Worm (Caenorhabditis elegans) whole organism, L2 larva: Measurements from ENCODE around the gene R05D8.11.

Experiments
- C34F6.9 ChIP-seq: fragments of 150-350 bp; optimal IDR thresholded peaks from 2 replicates; lab custom pipeline; 2014; ENCODE audit warnings: missing biosample characterization, missing genetic modification characterization
- F13H6.1 ChIP-seq: sonication (generic microtip); optimal IDR thresholded peaks from 2 replicates; lab custom pipeline; 2016; ENCODE audit warnings: missing genetic modification characterization, missing compliant biosample characterization
- R02D3.7 ChIP-seq: fragments of 150-350 bp; optimal IDR thresholded peaks from 2 replicates; lab custom pipeline; 2014; ENCODE audit warnings: missing biosample characterization, missing genetic modification characterization
- Y55F3AM.14 ChIP-seq: fragments of 200-800 bp; sonication (Bioruptor generic); optimal IDR thresholded peaks from 2 replicates; lab custom pipeline; 2018; ENCODE audit warnings: mild to moderate bottlenecking, missing genetic modification characterization, missing compliant biosample characterization
- ZK546.5 ChIP-seq: sonication (generic microtip); optimal IDR thresholded peaks from 2 replicates; lab custom pipeline; 2017; ENCODE audit warnings: missing biosample characterization, missing genetic modification characterization
- alr-1 ChIP-seq: fragments of 150-350 bp; optimal IDR thresholded peaks from 2 replicates; lab custom pipeline; 2014; ENCODE audit warnings: missing biosample characterization, missing genetic modification characterization
- aly-2 ChIP-seq: fragments of 150-350 bp; optimal IDR thresholded peaks from 2 replicates; lab custom pipeline; 2014; ENCODE audit warnings: missing biosample characterization, missing genetic modification characterization
- ama-1 ChIP-seq: fragments of 150-350 bp; optimal IDR thresholded peaks from 2 replicates; lab custom pipeline; 2018; ENCODE audit warnings: inconsistent platforms
- blmp-1 ChIP-seq: sonication (generic microtip); optimal IDR thresholded peaks from 2 replicates; lab custom pipeline; 2017; ENCODE audit warnings: missing genetic modification characterization, mild to moderate bottlenecking, missing compliant biosample characterization, antibody characterized with exemption, moderate library complexity; ENCODE audit not compliant: insufficient read depth
- ceh-16 ChIP-seq: fragments of 150-350 bp; optimal IDR thresholded peaks from 2 replicates; lab custom pipeline; 2014; ENCODE audit warnings: missing biosample characterization, missing genetic modification characterization
- crh-2 ChIP-seq: sonication (generic microtip); optimal IDR thresholded peaks from 2 replicates; lab custom pipeline; 2017; ENCODE audit warnings: missing biosample characterization, missing genetic modification characterization
- dmd-4 ChIP-seq: sonication (generic microtip); optimal IDR thresholded peaks from 2 replicates; lab custom pipeline; 2017; ENCODE audit warnings: missing biosample characterization, missing genetic modification characterization
- egl-27 ChIP-seq: sonication (generic microtip); optimal IDR thresholded peaks from 3 replicates; lab custom pipeline; 2017; ENCODE audit warnings: missing biosample characterization, missing genetic modification reagents, missing genetic modification characterization
- elt-1 ChIP-seq: fragments of 150-350 bp; optimal IDR thresholded peaks from 2 replicates; lab custom pipeline; 2014; ENCODE audit warnings: missing biosample characterization, missing genetic modification characterization
- elt-3 ChIP-seq: sonication (generic microtip); optimal IDR thresholded peaks from 2 replicates; lab custom pipeline; 2017; ENCODE audit warnings: missing biosample characterization, missing genetic modification characterization
- fos-1 ChIP-seq: fragments of 150-350 bp; optimal IDR thresholded peaks from 2 replicates; lab custom pipeline; 2014; ENCODE audit warnings: missing biosample characterization, missing genetic modification characterization
- gmeb-1 ChIP-seq: fragments of 150-350 bp; optimal IDR thresholded peaks from 2 replicates; lab custom pipeline; 2014; ENCODE audit warnings: missing biosample characterization, missing genetic modification characterization
- lin-11 ChIP-seq: fragments of 150-350 bp; sonication (generic microtip); optimal IDR thresholded peaks from 2 replicates; lab custom pipeline; 2014; ENCODE audit warnings: missing biosample characterization, missing genetic modification characterization, inconsistent platforms, mixed read lengths
- lin-13 ChIP-seq: fragments of 150-350 bp; optimal IDR thresholded peaks from 2 replicates; lab custom pipeline; 2014; ENCODE audit warnings: missing biosample characterization, missing genetic modification reagents, missing genetic modification characterization
- lin-39 ChIP-seq: fragments of 150-350 bp; optimal IDR thresholded peaks from 2 replicates; lab custom pipeline; 2014; ENCODE audit warnings: missing biosample characterization, missing genetic modification reagents, missing genetic modification characterization
- lsy-2 ChIP-seq, 2 experiments: fragments of 150-350 bp in 1 of 2; sonication (generic microtip) in 1 of 2; optimal IDR thresholded peaks; 2 replicates each; lab custom pipeline; 2014 to 2017; ENCODE audit warnings: missing biosample characterization in 2 of 2, missing genetic modification characterization in 2 of 2
- mab-5 ChIP-seq: fragments of 150-350 bp; optimal IDR thresholded peaks from 2 replicates; lab custom pipeline; 2014; ENCODE audit warnings: missing biosample characterization, missing genetic modification characterization
- mbf-1 ChIP-seq: sonication (generic microtip); optimal IDR thresholded peaks from 2 replicates; lab custom pipeline; 2017; ENCODE audit warnings: missing biosample characterization, missing genetic modification characterization
- mdl-1 ChIP-seq, 2 experiments: fragments of 150-350 bp in 1 of 2; sonication (generic microtip) in 1 of 2; optimal IDR thresholded peaks; 2 replicates each; lab custom pipeline; 2017; ENCODE audit warnings: missing biosample characterization in 2 of 2, missing genetic modification characterization in 2 of 2
- nhr-10 ChIP-seq: sonication (generic microtip); optimal IDR thresholded peaks from 2 replicates; lab custom pipeline; 2017; ENCODE audit warnings: missing biosample characterization, missing genetic modification characterization
- nhr-11 ChIP-seq: fragments of 150-350 bp; optimal IDR thresholded peaks from 2 replicates; lab custom pipeline; 2014; ENCODE audit warnings: missing biosample characterization, missing genetic modification characterization
- nhr-12 ChIP-seq: fragments of 150-350 bp; optimal IDR thresholded peaks from 2 replicates; lab custom pipeline; 2014; ENCODE audit warnings: missing biosample characterization, missing genetic modification characterization
- nhr-129 ChIP-seq: fragments of 150-350 bp; optimal IDR thresholded peaks from 2 replicates; lab custom pipeline; 2014; ENCODE audit warnings: missing biosample characterization, missing genetic modification characterization
- nhr-237 ChIP-seq: fragments of 150-350 bp; optimal IDR thresholded peaks from 2 replicates; lab custom pipeline; 2014; ENCODE audit warnings: missing biosample characterization, missing genetic modification characterization
- peb-1 ChIP-seq: fragments of 150-350 bp; optimal IDR thresholded peaks from 2 replicates; lab custom pipeline; 2014; ENCODE audit warnings: missing biosample characterization, missing genetic modification characterization
- sem-4 ChIP-seq: fragments of 150-350 bp; optimal IDR thresholded peaks from 2 replicates; lab custom pipeline; 2014; ENCODE audit warnings: missing biosample characterization, missing genetic modification reagents, missing genetic modification characterization
- sma-3 ChIP-seq: sonication (generic microtip); optimal IDR thresholded peaks from 2 replicates; lab custom pipeline; 2016; ENCODE audit warnings: missing genetic modification reagents, missing genetic modification characterization, missing compliant biosample characterization
- sma-9 ChIP-seq, 2 experiments: fragments of 150-350 bp in 1 of 2; sonication (generic microtip) in 1 of 2; optimal IDR thresholded peaks; 2 replicates each; lab custom pipeline; 2014 to 2016; ENCODE audit warnings: missing genetic modification characterization in 2 of 2, mild to moderate bottlenecking in 1 of 2, missing biosample characterization in 1 of 2, missing compliant biosample characterization in 1 of 2, missing genetic modification reagents in 1 of 2, moderate library complexity in 1 of 2
- snpc-4 ChIP-seq: fragments of 150-350 bp; optimal IDR thresholded peaks from 2 replicates; lab custom pipeline; 2014; ENCODE audit warnings: missing biosample characterization, missing genetic modification characterization
- unc-39 ChIP-seq: fragments of 150-350 bp; optimal IDR thresholded peaks from 2 replicates; lab custom pipeline; 2014; ENCODE audit warnings: missing biosample characterization, missing genetic modification characterization
- unc-55 ChIP-seq: fragments of 150-350 bp; sonication (generic microtip); optimal IDR thresholded peaks from 3 replicates; lab custom pipeline; 2014; ENCODE audit warnings: missing biosample characterization, missing genetic modification reagents, missing genetic modification characterization
- zag-1 ChIP-seq: fragments of 150-350 bp; optimal IDR thresholded peaks from 2 replicates; lab custom pipeline; 2014; ENCODE audit warnings: missing biosample characterization, missing genetic modification characterization
- ztf-1 ChIP-seq: fragments of 200-800 bp; sonication (Bioruptor generic); conservative IDR thresholded peaks from 2 replicates; pipeline ENCODE4 v1.3.6; 2022; ENCODE audit warnings: missing genetic modification characterization, missing compliant biosample characterization
- ztf-11 ChIP-seq: sonication (generic microtip); optimal IDR thresholded peaks from 2 replicates; lab custom pipeline; 2017; ENCODE audit warnings: missing biosample characterization, missing genetic modification characterization
- ztf-4 ChIP-seq: fragments of 150-350 bp; optimal IDR thresholded peaks from 2 replicates; lab custom pipeline; 2014; ENCODE audit warnings: missing biosample characterization, missing genetic modification characterization

The R05D8.11 gene

ce11 chrV:2815956-2816355, 35.3 kb upstream of the R05D8.11 start, which contains the start of gene F54E2.5:
Gene F54E2.5 (minus strand): TSS chrV:2816056.
- TF ChIP-seq alr-1 (tag; lab: Kevin White, UChicago) (no peak), mab-5 (tag; lab: Kevin White, UChicago) (no peak), mbf-1 (tag; lab: Kevin White, UChicago) (no peak), elt-3 (tag; lab: Kevin White, UChicago) (no peak), unc-39 (tag; lab: Kevin White, UChicago) (no peak), gmeb-1 (tag; lab: Kevin White, UChicago) (no peak), elt-1 (tag; lab: Kevin White, UChicago) (no peak), Y55F3AM.14 (GFP tag; lab: Kevin White, UChicago) (no peak), nhr-11 (tag; lab: Kevin White, UChicago) (no peak), fos-1 (tag; lab: Kevin White, UChicago) (no peak)

DNA sequence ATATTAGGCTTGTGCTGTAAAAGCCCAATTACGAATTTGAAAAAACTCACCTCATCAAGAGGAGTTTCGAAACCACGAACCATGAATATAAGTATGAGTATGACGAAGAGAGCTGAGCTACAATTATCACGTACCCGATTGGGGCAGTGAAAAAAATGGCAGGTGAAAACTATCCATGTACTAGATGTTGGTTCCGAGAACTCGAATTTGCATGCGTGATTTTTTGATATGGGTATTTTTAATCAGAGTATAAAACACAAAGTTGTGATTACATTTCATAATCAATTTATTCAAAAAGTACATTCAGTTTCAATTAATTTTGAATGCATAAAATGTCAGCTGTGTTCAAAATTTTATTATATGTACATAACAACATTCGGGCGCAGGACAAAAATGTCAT, 33.2 kb upstream of the R05D8.11 start, which contains the start of gene F54E2.9:
TSS of gene F54E2.9 (minus strand) at position 132 of the 400 bp plus-strand sequence.
- TF ChIP-seq C34F6.9 (tag; lab: Kevin White, UChicago), result no peak
- no peak for TF ChIP-seq nhr-12
- TF ChIP-seq ZK546.5, result no peak
- no peak for TF ChIP-seq ama-1 (lab: Kevin White, UChicago)
- TF ChIP-seq nhr-237, result no peak
- no peak for TF ChIP-seq ztf-4 (tag; lab: Kevin White, UChicago)
- TF ChIP-seq lin-11 (tag; lab: Kevin White, UChicago), result no peak
- TF ChIP-seq blmp-1 (tag; lab: Kevin White, UChicago), result no peak
- no peak for TF ChIP-seq zag-1 (tag; lab: Kevin White, UChicago)
- no peak for TF ChIP-seq alr-1 (tag; lab: Kevin White, UChicago)
- no peak for TF ChIP-seq nhr-10 (tag; lab: Kevin White, UChicago)
- no peak for TF ChIP-seq egl-27 (tag; lab: Kevin White, UChicago)
- TF ChIP-seq unc-55 (GFP tag; lab: Kevin White, UChicago), result no peak
- no peak for TF ChIP-seq lin-13 (GFP tag; lab: Kevin White, UChicago)
- TF ChIP-seq sma-3 (GFP tag; lab: Kevin White, UChicago), result no peak
- TF ChIP-seq crh-2 (tag; lab: Kevin White, UChicago), result no peak
- no peak for TF ChIP-seq dmd-4
- no peak for TF ChIP-seq ztf-1 (GFP tag; lab: Robert Waterston, UW)
- no peak for TF ChIP-seq R02D3.7 (tag; lab: Kevin White, UChicago)
- no peak for TF ChIP-seq elt-1 (tag; lab: Kevin White, UChicago)

- TF ChIP-seq gmeb-1 (tag; lab: Kevin White, UChicago) (peak; percentile 29), crh-2 (tag; lab: Kevin White, UChicago) (peak; percentile 20), fos-1 (tag; lab: Kevin White, UChicago) (peak; percentile 100), unc-55 (GFP tag; lab: Kevin White, UChicago) (no peak), ceh-16 (tag; lab: Kevin White, UChicago) (no peak)
Measured at ce11 chrV:2810164-2810563, 29.5 kb upstream of the R05D8.11 start, which contains the start of gene F54E2.1. Gene F54E2.1 (plus strand): TSS chrV:2810398.

- TF ChIP-seq mdl-1 (tag; optimal IDR thresholded peaks at IDR 0.05; lab: Kevin White, UChicago) (no peak), F13H6.1 (tag; lab: Kevin White, UChicago) (peak; percentile 33), ama-1 (lab: Kevin White, UChicago) (no peak), fos-1 (tag; lab: Kevin White, UChicago) (no peak), elt-1 (tag; lab: Kevin White, UChicago) (no peak), snpc-4 (no peak), elt-3 (tag; lab: Kevin White, UChicago) (no peak), nhr-129 (tag; lab: Kevin White, UChicago) (peak; percentile 31)
Measured at ce11 chrV:2809443-2809842, 28.8 kb upstream of the R05D8.11 start.

DNA sequence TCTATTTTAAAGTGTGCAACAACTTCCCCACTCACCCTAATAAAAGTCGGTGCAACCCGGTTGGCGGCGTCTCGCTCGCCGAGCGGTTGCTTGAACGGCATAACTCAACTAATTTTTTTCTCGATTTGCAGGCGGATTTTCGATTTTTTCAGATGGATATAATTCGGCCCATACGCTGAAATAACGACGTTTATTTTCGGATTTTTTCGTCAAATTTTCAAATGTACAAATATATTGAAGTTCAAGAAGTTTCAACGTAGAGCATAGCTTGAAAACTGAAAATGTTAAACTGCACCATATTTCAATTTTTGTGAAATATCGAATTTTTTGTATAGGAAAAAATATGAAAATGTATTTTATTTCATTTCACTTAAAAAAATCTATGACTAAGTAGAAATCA, 27.1 kb upstream of the R05D8.11 start, which contains the start of gene ketn-1:
TSS of gene ketn-1 (minus strand) at position 101 of the 400 bp plus-strand sequence.
- TF ChIP-seq lin-39 (tag; lab: Kevin White, UChicago), result no peak
- TF ChIP-seq crh-2 (tag; lab: Kevin White, UChicago), result no peak
- TF ChIP-seq nhr-10 (tag; lab: Kevin White, UChicago), result no peak
- TF ChIP-seq ztf-11 (tag; lab: Kevin White, UChicago), result no peak
- TF ChIP-seq gmeb-1 (tag; lab: Kevin White, UChicago), result no peak
- no peak for TF ChIP-seq peb-1
- no peak for TF ChIP-seq sma-9 (GFP tag; optimal IDR thresholded peaks at IDR 0.05; lab: Kevin White, UChicago)
- TF ChIP-seq sma-9 (tag; optimal IDR thresholded peaks at IDR 0.05; lab: Kevin White, UChicago), result no peak
- no peak for TF ChIP-seq blmp-1 (tag; lab: Kevin White, UChicago)
- no peak for TF ChIP-seq nhr-12
- no peak for TF ChIP-seq sem-4 (tag; lab: Kevin White, UChicago)
- TF ChIP-seq lsy-2 (tag; optimal IDR thresholded peaks at IDR 0.05; lab: Kevin White, UChicago), result no peak
- no peak for TF ChIP-seq mab-5 (tag; lab: Kevin White, UChicago)
- no peak for TF ChIP-seq aly-2
- TF ChIP-seq nhr-11 (tag; lab: Kevin White, UChicago), result no peak
- no peak for TF ChIP-seq ztf-1 (GFP tag; lab: Robert Waterston, UW)
- no peak for TF ChIP-seq Y55F3AM.14 (GFP tag; lab: Kevin White, UChicago)
